Fruit fly (Drosophila melanogaster) Kc167 (cell line): ENCODE measurements around the gene CG46307.

ENCODE experiments used
- h ChIP-seq: fragments of >200 bp; optimal IDR thresholded peaks from 3 replicates; lab custom pipeline; 2018; ENCODE audit warnings: missing external identifiers
- psq ChIP-seq: fragments of >200 bp; optimal IDR thresholded peaks from 2 replicates; lab custom pipeline; 2017; ENCODE audit warnings: missing external identifiers
- ttk ChIP-seq: sonication (Bioruptor generic); optimal IDR thresholded peaks from 2 replicates; lab custom pipeline; 2017; ENCODE audit warnings: missing external identifiers

- TF ChIP-seq ttk (lab: Kevin White, UChicago) = no peak
- no peak for TF ChIP-seq psq (lab: Kevin White, UChicago)
- TF ChIP-seq h (lab: Kevin White, UChicago) = no peak
Measured at dm6 chr2L:21109680-21110079, 5.3 kb downstream of the CG46307 start.
